Fruit fly (Drosophila melanogaster): Measurements from ENCODE around the gene CG9593.

DNA sequence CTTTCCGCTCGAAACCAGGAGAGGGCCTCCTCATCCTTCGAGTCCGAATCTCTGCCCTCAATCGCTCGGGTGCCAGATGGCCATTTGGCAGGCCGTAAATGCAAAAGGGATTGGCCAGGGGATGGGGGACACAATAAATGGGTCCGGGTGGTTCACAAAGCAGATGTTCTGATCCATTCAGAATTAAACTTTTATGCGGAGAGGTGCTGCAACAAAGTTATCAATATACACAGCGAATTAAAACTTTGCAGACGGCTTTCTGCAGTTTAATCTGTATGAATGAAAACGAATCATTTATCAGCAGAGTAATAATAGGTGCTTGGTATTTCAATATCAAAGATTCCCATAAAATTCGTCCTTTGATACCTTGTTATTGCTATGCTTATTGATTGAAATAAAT lies 5.2 kb downstream of the CG9593 start:
- no peak for TF ChIP-seq GATAd (GFP tag; optimal IDR thresholded peaks at IDR 0.05)
- TF ChIP-seq usp (GFP tag; optimal IDR thresholded peaks at IDR 0.05), result no peak
- TF ChIP-seq woc (GFP tag; optimal IDR thresholded peaks at IDR 0.05), result no peak
- TF ChIP-seq CG32264 (GFP tag; optimal IDR thresholded peaks at IDR 0.05), result no peak
- no peak for TF ChIP-seq psq (GFP tag; optimal IDR thresholded peaks at IDR 0.05)

Measured in whole organism, wandering third instar larva.